Worm (Caenorhabditis elegans) whole organism, young adult: ENCODE measurements around the gene B0244.10.

Source experiments
- B0019.2 ChIP-seq: fragments of 200-800 bp; sonication (Bioruptor generic); conservative IDR thresholded peaks from 2 replicates; pipeline ENCODE4 v1.3.6; 2022; ENCODE audit warnings: missing genetic modification reagents, missing genetic modification characterization, missing compliant biosample characterization
- C06A6.2 ChIP-seq: fragments of 200-800 bp; sonication (Bioruptor generic); conservative IDR thresholded peaks from 2 replicates; pipeline ENCODE4 v1.3.6; 2022; ENCODE audit warnings: missing genetic modification characterization, missing compliant biosample characterization
- D2030.7 ChIP-seq: fragments of 200-800 bp; sonication (Bioruptor generic); IDR thresholded peaks from 2 replicates; pipeline ENCODE4 v1.3.6; 2022; ENCODE audit warnings: missing genetic modification reagents, missing genetic modification characterization, missing compliant biosample characterization
- F23B12.7 ChIP-seq: sonication (generic microtip); optimal IDR thresholded peaks from 2 replicates; lab custom pipeline; 2017; ENCODE audit warnings: missing genetic modification characterization, mild to moderate bottlenecking, missing compliant biosample characterization, antibody characterized with exemption, moderate library complexity; ENCODE audit not compliant: insufficient read depth
- F39B2.1 ChIP-seq: fragments of 200-800 bp; sonication (Bioruptor generic); IDR thresholded peaks from 2 replicates; pipeline ENCODE4 v1.3.6; 2022; ENCODE audit warnings: missing genetic modification reagents, missing genetic modification characterization, missing compliant biosample characterization
- F52B5.7 ChIP-seq: sonication (generic microtip); optimal IDR thresholded peaks from 2 replicates; lab custom pipeline; 2016; ENCODE audit warnings: mild to moderate bottlenecking, missing genetic modification characterization, missing compliant biosample characterization
- K11D2.4 ChIP-seq: fragments of 200-800 bp; sonication (Bioruptor generic); IDR thresholded peaks from 2 replicates; pipeline ENCODE4 v1.3.6; 2022; ENCODE audit warnings: missing genetic modification reagents, missing genetic modification characterization, missing compliant biosample characterization
- T07F8.4 ChIP-seq: sonication (generic microtip); optimal IDR thresholded peaks from 2 replicates; lab custom pipeline; 2016; ENCODE audit warnings: mild to moderate bottlenecking, missing genetic modification characterization, moderate library complexity, missing compliant biosample characterization
- Y53F4B.3 ChIP-seq: fragments of 200-800 bp; sonication (Bioruptor generic); IDR thresholded peaks from 2 replicates; pipeline ENCODE4 v1.3.6; 2022; ENCODE audit warnings: missing genetic modification reagents, missing genetic modification characterization, missing compliant biosample characterization
- Y67H2A.10 ChIP-seq: fragments of 200-800 bp; sonication (Bioruptor generic); conservative IDR thresholded peaks from 2 replicates; pipeline ENCODE4 v1.3.6; 2022; ENCODE audit warnings: missing genetic modification reagents, missing genetic modification characterization, missing compliant biosample characterization
- ama-1 ChIP-seq, 3 experiments: fragments of 150-350 bp in 1 of 3; sonication (generic microtip) in 2 of 3; optimal IDR thresholded peaks; 2 replicates each; lab custom pipeline; 2014 to 2018; ENCODE audit warnings: missing biosample characterization in 2 of 3, missing genetic modification characterization in 2 of 3, missing genetic modification reagents in 2 of 3
- aptf-2 ChIP-seq: fragments of 200-800 bp; sonication (Bioruptor generic); conservative IDR thresholded peaks from 2 replicates; pipeline ENCODE4 v1.3.6; 2022; ENCODE audit warnings: missing genetic modification reagents, missing genetic modification characterization, missing compliant biosample characterization
- aptf-3 ChIP-seq: fragments of 200-800 bp; sonication (Bioruptor generic); IDR thresholded peaks from 2 replicates; pipeline ENCODE4 v1.3.6; 2022; ENCODE audit warnings: missing genetic modification characterization, missing compliant biosample characterization
- bed-1 ChIP-seq: fragments of 200-800 bp; sonication (Bioruptor generic); IDR thresholded peaks from 2 replicates; pipeline ENCODE4 v1.3.6; 2022; ENCODE audit warnings: missing genetic modification reagents, missing genetic modification characterization, missing compliant biosample characterization
- cebp-2 ChIP-seq: fragments of 200-800 bp; sonication (Bioruptor generic); IDR thresholded peaks from 2 replicates; pipeline ENCODE4 v1.3.6; 2022; ENCODE audit warnings: missing genetic modification characterization, missing compliant biosample characterization
- ceh-100 ChIP-seq: fragments of 200-800 bp; sonication (Bioruptor generic); IDR thresholded peaks from 2 replicates; pipeline ENCODE4 v1.3.6; 2022; ENCODE audit warnings: missing genetic modification reagents, missing genetic modification characterization, missing compliant biosample characterization
- ceh-40 ChIP-seq: fragments of 200-800 bp; sonication (Bioruptor generic); IDR thresholded peaks from 2 replicates; pipeline ENCODE4 v1.3.6; 2022; ENCODE audit warnings: missing genetic modification characterization, missing compliant biosample characterization
- ceh-79 ChIP-seq: sonication (generic microtip); optimal IDR thresholded peaks from 2 replicates; lab custom pipeline; 2017; ENCODE audit warnings: mild to moderate bottlenecking, missing genetic modification characterization, missing compliant biosample characterization
- die-1 ChIP-seq: sonication (generic microtip); optimal IDR thresholded peaks from 2 replicates; lab custom pipeline; 2016; ENCODE audit warnings: missing genotype, mild to moderate bottlenecking, missing genetic modification characterization, missing compliant biosample characterization
- dpff-1 ChIP-seq: sonication (generic microtip); optimal IDR thresholded peaks from 2 replicates; lab custom pipeline; 2017; ENCODE audit warnings: mild to moderate bottlenecking, missing genetic modification characterization, missing compliant biosample characterization
- egl-18 ChIP-seq: fragments of 200-800 bp; sonication (Bioruptor generic); IDR thresholded peaks from 2 replicates; pipeline ENCODE4 v1.3.6; 2022; ENCODE audit warnings: missing genetic modification reagents, missing genetic modification characterization, missing compliant biosample characterization
- ekl-4 ChIP-seq: fragments of 200-800 bp; sonication (Bioruptor generic); IDR thresholded peaks from 2 replicates; pipeline ENCODE4 v1.3.6; 2022; ENCODE audit warnings: missing genetic modification reagents, missing genetic modification characterization, missing compliant biosample characterization
- hlh-26 ChIP-seq: fragments of 200-800 bp; sonication (Bioruptor generic); conservative IDR thresholded peaks from 2 replicates; pipeline ENCODE4 v1.3.6; 2022; ENCODE audit warnings: missing genetic modification reagents, missing genetic modification characterization, missing compliant biosample characterization
- hmg-20 ChIP-seq: fragments of 200-800 bp; sonication (Bioruptor generic); IDR thresholded peaks from 2 replicates; pipeline ENCODE4 v1.3.6; 2022; ENCODE audit warnings: missing genetic modification reagents, missing genetic modification characterization, missing compliant biosample characterization
- let-526 ChIP-seq: fragments of 200-800 bp; sonication (Bioruptor generic); IDR thresholded peaks from 2 replicates; pipeline ENCODE4 v1.3.6; 2022; ENCODE audit warnings: missing genetic modification reagents, missing genetic modification characterization, missing compliant biosample characterization
- let-607 ChIP-seq, 2 experiments: fragments of 200-800 bp in 1 of 2; sonication (Bioruptor generic) in 1 of 2; sonication (generic microtip) in 1 of 2; optimal IDR thresholded peaks; 2 replicates each; lab custom pipeline; 2016 to 2018; ENCODE audit warnings: mild to moderate bottlenecking in 2 of 2, missing compliant biosample characterization in 2 of 2, missing genetic modification characterization in 2 of 2, moderate library complexity in 2 of 2, missing genotype in 1 of 2
- lin-54 ChIP-seq: fragments of 200-800 bp; sonication (Bioruptor generic); optimal IDR thresholded peaks from 2 replicates; lab custom pipeline; 2018; ENCODE audit warnings: mild to moderate bottlenecking, missing genetic modification characterization, missing compliant biosample characterization
- lir-1 ChIP-seq: fragments of 200-800 bp; sonication (Bioruptor generic); conservative IDR thresholded peaks from 2 replicates; pipeline ENCODE4 v1.3.6; 2022; ENCODE audit warnings: missing genetic modification reagents, missing genetic modification characterization, missing compliant biosample characterization
- lsl-1 ChIP-seq: fragments of 200-800 bp; sonication (Bioruptor generic); optimal IDR thresholded peaks from 2 replicates; lab custom pipeline; 2018; ENCODE audit warnings: mild to moderate bottlenecking, missing genetic modification characterization, moderate library complexity, missing compliant biosample characterization
- lsy-27 ChIP-seq: sonication (generic microtip); optimal IDR thresholded peaks from 2 replicates; lab custom pipeline; 2017; ENCODE audit warnings: missing genetic modification characterization, mild to moderate bottlenecking, missing compliant biosample characterization, antibody characterized with exemption, missing genotype, borderline replicate concordance; ENCODE audit not compliant: insufficient read depth
- madf-10 ChIP-seq: sonication (generic microtip); optimal IDR thresholded peaks from 2 replicates; lab custom pipeline; 2016; ENCODE audit warnings: mild to moderate bottlenecking, missing genetic modification characterization, missing compliant biosample characterization
- madf-3 ChIP-seq: fragments of 200-800 bp; sonication (Bioruptor generic); IDR thresholded peaks from 2 replicates; pipeline ENCODE4 v1.3.6; 2022; ENCODE audit warnings: missing genetic modification reagents, missing genetic modification characterization, missing compliant biosample characterization
- madf-6 ChIP-seq: fragments of 200-800 bp; sonication (Bioruptor generic); IDR thresholded peaks from 2 replicates; pipeline ENCODE4 v1.3.6; 2022; ENCODE audit warnings: missing genetic modification reagents, missing genetic modification characterization, missing compliant biosample characterization
- mcd-1 ChIP-seq: fragments of 200-800 bp; sonication (Bioruptor generic); IDR thresholded peaks from 2 replicates; pipeline ENCODE4 v1.3.6; 2022; ENCODE audit warnings: missing genetic modification reagents, missing genetic modification characterization, missing compliant biosample characterization
- rcor-1 ChIP-seq: fragments of 200-800 bp; sonication (Bioruptor generic); IDR thresholded peaks from 2 replicates; pipeline ENCODE4 v1.3.6; 2022; ENCODE audit warnings: missing genetic modification reagents, missing genetic modification characterization, missing compliant biosample characterization
- rec-8 ChIP-seq, 2 experiments: sonication (generic microtip); optimal IDR thresholded peaks; 2 replicates each; lab custom pipeline; 2016; ENCODE audit warnings: mild to moderate bottlenecking in 2 of 2, missing genetic modification characterization in 2 of 2, missing genetic modification reagents in 2 of 2, missing genotype in 2 of 2, missing biosample characterization in 1 of 2, missing compliant biosample characterization in 1 of 2, moderate library complexity in 1 of 2
- repo-1 ChIP-seq: sonication (generic microtip); optimal IDR thresholded peaks from 2 replicates; lab custom pipeline; 2017; ENCODE audit warnings: mild to moderate bottlenecking, missing genetic modification characterization, missing compliant biosample characterization
- rpc-1 ChIP-seq, 2 experiments: fragments of 150-350 bp in 1 of 2; sonication (generic microtip) in 1 of 2; optimal IDR thresholded peaks; 2 replicates each; lab custom pipeline; 2014 to 2018; ENCODE audit warnings: missing biosample characterization in 1 of 2, missing genetic modification characterization in 1 of 2, missing genetic modification reagents in 1 of 2, missing genotype in 1 of 2
- sdz-38 ChIP-seq: sonication (generic microtip); optimal IDR thresholded peaks from 2 replicates; lab custom pipeline; 2016; ENCODE audit warnings: missing genotype, missing genetic modification characterization, missing compliant biosample characterization
- sea-2 ChIP-seq: fragments of 200-800 bp; sonication (Bioruptor generic); IDR thresholded peaks from 2 replicates; pipeline ENCODE4 v1.3.6; 2022; ENCODE audit warnings: missing genetic modification characterization, missing compliant biosample characterization
- snpc-1.1 ChIP-seq: sonication (generic microtip); optimal IDR thresholded peaks from 2 replicates; lab custom pipeline; 2017; ENCODE audit warnings: missing genetic modification characterization, mild to moderate bottlenecking, missing compliant biosample characterization, antibody characterized with exemption, moderate library complexity, missing genotype, missing genetic modification reagents; ENCODE audit not compliant: insufficient read depth
- snpc-4 ChIP-seq, 5 experiments: fragments of 150-350 bp in 1 of 5; sonication (generic microtip) in 4 of 5; optimal IDR thresholded peaks; 2 replicates each; lab custom pipeline; 2014 to 2018; ENCODE audit warnings: missing genetic modification characterization in 5 of 5, missing biosample characterization in 3 of 5, antibody characterized with exemption in 2 of 5, mild to moderate bottlenecking in 2 of 5, missing compliant biosample characterization in 2 of 5, missing genotype in 2 of 5, moderate library complexity in 2 of 5, missing genetic modification reagents in 1 of 5
- sptf-2 ChIP-seq: fragments of 200-800 bp; sonication (Bioruptor generic); optimal IDR thresholded peaks from 2 replicates; lab custom pipeline; 2018; ENCODE audit warnings: mild to moderate bottlenecking, missing genetic modification characterization, missing compliant biosample characterization
- tbx-9 ChIP-seq: sonication (generic microtip); optimal IDR thresholded peaks from 2 replicates; lab custom pipeline; 2016; ENCODE audit warnings: borderline replicate concordance, missing genetic modification characterization, inconsistent platforms, missing compliant biosample characterization
- ztf-25 ChIP-seq: fragments of 200-800 bp; sonication (Bioruptor generic); IDR thresholded peaks from 2 replicates; pipeline ENCODE4 v1.3.6; 2022; ENCODE audit warnings: missing genetic modification reagents, missing genetic modification characterization, missing compliant biosample characterization
- ztf-3 ChIP-seq: fragments of 200-800 bp; sonication (Bioruptor generic); optimal IDR thresholded peaks from 2 replicates; lab custom pipeline; 2018; ENCODE audit warnings: mild to moderate bottlenecking, missing genetic modification characterization, missing compliant biosample characterization
- ztf-6 ChIP-seq: fragments of 200-800 bp; sonication (Bioruptor generic); IDR thresholded peaks from 2 replicates; pipeline ENCODE4 v1.3.6; 2022; ENCODE audit warnings: missing genetic modification reagents, missing genetic modification characterization, missing compliant biosample characterization

The B0244.10 gene

DNA sequence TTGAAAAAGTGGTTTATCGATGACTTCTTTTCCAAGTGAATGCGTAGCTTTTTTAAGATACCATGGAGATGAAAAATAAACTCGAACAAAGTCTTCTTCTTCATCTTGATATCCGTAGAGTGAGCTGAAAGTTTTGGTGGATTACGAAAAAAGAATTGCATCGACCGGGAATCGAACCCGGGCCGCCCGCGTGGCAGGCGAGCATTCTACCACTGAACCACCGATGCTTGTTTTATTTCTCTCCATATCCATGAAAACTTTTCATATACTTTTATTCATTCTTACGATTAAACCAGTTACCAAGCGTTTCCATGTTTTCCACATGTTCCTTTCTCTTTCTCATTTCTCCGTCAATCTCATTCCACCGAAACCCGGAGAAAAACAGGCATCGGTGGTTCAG, 47.1 kb downstream of the B0244.10 start (continued):
- TF ChIP-seq sdz-38 (tag; lab: Kevin White, UChicago) (no peak), dpff-1 (tag; lab: Kevin White, UChicago) (no peak), ztf-25 (0 out of 2 replicates have a peak, but pooled peaks have one; percentile 62), T07F8.4 (tag; lab: Kevin White, UChicago) (no peak), madf-3 (GFP tag; lab: Robert Waterston, UW) (no peak), rcor-1 (no peak), sptf-2 (GFP tag; lab: Kevin White, UChicago) (no peak), C06A6.2 (GFP tag; lab: Robert Waterston, UW) (no peak), hmg-20 (no peak), B0019.2 (GFP tag; lab: Robert Waterston, UW) (no peak), ekl-4 (no peak), die-1 (tag; lab: Kevin White, UChicago) (no peak), Y53F4B.3 (GFP tag; lab: Robert Waterston, UW) (no peak), Y67H2A.10 (GFP tag; lab: Robert Waterston, UW) (no peak), let-526 (GFP tag; lab: Robert Waterston, UW) (no peak), F23B12.7 (no peak), F52B5.7 (tag; lab: Kevin White, UChicago) (no peak), let-607 (tag; optimal IDR thresholded peaks at IDR 0.05; lab: Kevin White, UChicago) (no peak), ztf-6 (GFP tag; lab: Robert Waterston, UW) (no peak), aptf-3 (GFP tag; lab: Robert Waterston, UW) (no peak), tbx-9 (tag; lab: Kevin White, UChicago) (no peak), madf-10 (tag; lab: Kevin White, UChicago) (no peak), rec-8 (tag; optimal IDR thresholded peaks at IDR 0.05; lab: Kevin White, UChicago) (no peak), snpc-1.1 (tag; lab: Kevin White, UChicago) (no peak), lin-54 (GFP tag; lab: Kevin White, UChicago) (peak; percentile 3), lsy-27 (no peak), ama-1 (optimal IDR thresholded peaks at IDR 0.05; lab: Kevin White, UChicago) (no peak), ama-1 (GFP tag; optimal IDR thresholded peaks at IDR 0.05; lab: Kevin White, UChicago) (no peak), sea-2 (GFP tag; lab: Robert Waterston, UW) (no peak), ceh-79 (tag; lab: Kevin White, UChicago) (no peak), hlh-26 (GFP tag; lab: Robert Waterston, UW) (no peak), snpc-4 (GFP tag; optimal IDR thresholded peaks at IDR 0.05; lab: Kevin White, UChicago) (no peak), snpc-4 (tag; optimal IDR thresholded peaks at IDR 0.05; lab: Kevin White, UChicago) (no peak), ceh-40 (GFP tag; lab: Robert Waterston, UW) (no peak), lir-1 (no peak), ztf-3 (no peak), cebp-2 (no peak), madf-6 (peak; percentile 46; the same call in 1 of the 2 replicates), ceh-100 (GFP tag; lab: Robert Waterston, UW) (no peak), D2030.7 (peak; percentile 38; the same call in 1 of the 2 replicates), F39B2.1 (GFP tag; lab: Robert Waterston, UW) (no peak), lsl-1 (GFP tag; lab: Kevin White, UChicago) (peak; percentile 18), aptf-2 (no peak), K11D2.4 (GFP tag; lab: Robert Waterston, UW) (no peak), mcd-1 (GFP tag; lab: Robert Waterston, UW) (no peak), egl-18 (GFP tag; lab: Robert Waterston, UW) (no peak), rpc-1 (optimal IDR thresholded peaks at IDR 0.05; lab: Kevin White, UChicago) (peak; percentile 60), rpc-1 (tag; optimal IDR thresholded peaks at IDR 0.05; lab: Kevin White, UChicago) (peak; percentile 81), repo-1 (no peak), bed-1 (GFP tag; lab: Robert Waterston, UW) (no peak)
